Worm (Caenorhabditis elegans): Measurements from ENCODE around the gene ZK470.6.

ZK470.6 gene

ce11 chrX:4209131-4209530 is 31.8 kb upstream of the ZK470.6 start (continued):
- TF ChIP-seq T07F8.4 (tag; optimal IDR thresholded peaks at IDR 0.05) = peak; percentile 95
- peak; percentile 92 for TF ChIP-seq mcd-1 (GFP tag; IDR thresholded peaks at IDR 0.05)
- 0 out of 2 replicates have a peak, but pooled peaks have one; percentile 21 for TF ChIP-seq attf-3 (GFP tag; conservative IDR thresholded peaks at IDR 0.05)
- TF ChIP-seq nhr-120 (GFP tag; IDR thresholded peaks at IDR 0.05) = 0 out of 2 replicates have a peak, but pooled peaks have one; percentile 69
- TF ChIP-seq ztf-26 (tag; optimal IDR thresholded peaks at IDR 0.05) = peak; percentile 100
- TF ChIP-seq ztf-18 (tag; optimal IDR thresholded peaks at IDR 0.05) = peak; percentile 68
- peak; percentile 78 for TF ChIP-seq pha-4 (tag; optimal IDR thresholded peaks at IDR 0.05)
- TF ChIP-seq madf-8 (GFP tag; conservative IDR thresholded peaks at IDR 0.05) = no peak
- TF ChIP-seq cebp-1 (GFP tag; IDR thresholded peaks at IDR 0.05) = peak; percentile 81
- TF ChIP-seq cebp-1 (tag; optimal IDR thresholded peaks at IDR 0.05) = peak; percentile 98
- no peak for TF ChIP-seq T26A5.8 (tag; optimal IDR thresholded peaks at IDR 0.05)
- peak; percentile 64 for TF ChIP-seq F57A8.1 (GFP tag; optimal IDR thresholded peaks at IDR 0.05)
- peak; percentile 90 for TF ChIP-seq hmg-1.2 (GFP tag; IDR thresholded peaks at IDR 0.05)
- TF ChIP-seq die-1 (tag; optimal IDR thresholded peaks at IDR 0.05) = peak; percentile 80
- TF ChIP-seq Y53G8AR.9 (GFP tag; conservative IDR thresholded peaks at IDR 0.05) = peak; percentile 99
- peak; percentile 86 for TF ChIP-seq lin-26 (GFP tag; IDR thresholded peaks at IDR 0.05)
- TF ChIP-seq nfya-2 (GFP tag; IDR thresholded peaks at IDR 0.05) = 0 out of 2 replicates have a peak, but pooled peaks have one; percentile 28
- TF ChIP-seq ceh-40 (GFP tag; IDR thresholded peaks at IDR 0.05) = peak; percentile 80; the same call in 1 of the 2 replicates
- TF ChIP-seq F52B5.7 (tag; optimal IDR thresholded peaks at IDR 0.05) = peak; percentile 96
- TF ChIP-seq nhr-90 (tag; optimal IDR thresholded peaks at IDR 0.05) = peak; percentile 91
- no peak for TF ChIP-seq mxl-1 (tag; optimal IDR thresholded peaks at IDR 0.05)
- peak; percentile 95 for TF ChIP-seq C17E4.6 (GFP tag; IDR thresholded peaks at IDR 0.05)
- peak; percentile 99 for TF ChIP-seq ceh-27 (GFP tag; optimal IDR thresholded peaks at IDR 0.05)
- TF ChIP-seq dpff-1 (tag; optimal IDR thresholded peaks at IDR 0.05) = peak; percentile 96
- TF ChIP-seq Y56A3A.18 (GFP tag; IDR thresholded peaks at IDR 0.05) = peak; percentile 100
- peak; percentile 90 for TF ChIP-seq ets-4 (GFP tag; optimal IDR thresholded peaks at IDR 0.05)
- peak; percentile 99 for TF ChIP-seq dox-1 (GFP tag; IDR thresholded peaks at IDR 0.05)
- peak; percentile 80 for TF ChIP-seq nhr-179 (tag; optimal IDR thresholded peaks at IDR 0.05)
- TF ChIP-seq nfya-1 (tag; optimal IDR thresholded peaks at IDR 0.05; ENCODE audit: borderline replicate concordance, insufficient read depth) = no peak
- peak; percentile 63 for TF ChIP-seq ztf-22 (GFP tag; optimal IDR thresholded peaks at IDR 0.05)
- no peak for TF ChIP-seq efl-1 (GFP tag; optimal IDR thresholded peaks at IDR 0.05)
- TF ChIP-seq madf-10 (tag; optimal IDR thresholded peaks at IDR 0.05) = peak; percentile 96
- TF ChIP-seq B0261.1 (tag; optimal IDR thresholded peaks at IDR 0.05) = peak; percentile 49
- no peak for TF ChIP-seq Y53F4B.3 (GFP tag; IDR thresholded peaks at IDR 0.05)
- TF ChIP-seq ztf-6 (GFP tag; IDR thresholded peaks at IDR 0.05) = peak; percentile 96
- peak; percentile 91 for TF ChIP-seq lin-54 (GFP tag; optimal IDR thresholded peaks at IDR 0.05)
- peak; percentile 97 for TF ChIP-seq F37B4.10 (GFP tag; IDR thresholded peaks at IDR 0.05)
- TF ChIP-seq hsf-1 (GFP tag; IDR thresholded peaks at IDR 0.05) = 0 out of 2 replicates have a peak, but pooled peaks have one; percentile 28
- TF ChIP-seq aptf-3 (GFP tag; IDR thresholded peaks at IDR 0.05) = no peak
- peak; percentile 97 for TF ChIP-seq let-526 (GFP tag; IDR thresholded peaks at IDR 0.05)
- peak; percentile 99 for TF ChIP-seq egl-18 (GFP tag; IDR thresholded peaks at IDR 0.05)
- TF ChIP-seq nhr-27 (tag; optimal IDR thresholded peaks at IDR 0.05) = peak; percentile 89
- peak; percentile 96 for TF ChIP-seq egl-44 (GFP tag; IDR thresholded peaks at IDR 0.05)
- TF ChIP-seq Y79H2A.3 (GFP tag; conservative IDR thresholded peaks at IDR 0.05) = no peak
- peak; percentile 75 for TF ChIP-seq snpc-1.3 (tag; optimal IDR thresholded peaks at IDR 0.05; ENCODE audit: insufficient read depth)
- peak; percentile 96 for TF ChIP-seq chd-7 (tag; optimal IDR thresholded peaks at IDR 0.05)
- peak; percentile 95 for TF ChIP-seq ekl-4 (GFP tag; IDR thresholded peaks at IDR 0.05)
- TF ChIP-seq F33H1.4 (GFP tag; IDR thresholded peaks at IDR 0.05) = peak; percentile 36; the same call in 1 of the 2 replicates
- TF ChIP-seq ceh-79 (tag; optimal IDR thresholded peaks at IDR 0.05) = peak; percentile 57

Data from whole organism, young adult.